Worm (Caenorhabditis elegans) whole organism, L3 larva: ENCODE measurements around the gene exc-13.
"Not testable (repeated sequence)": the region's sequence is repeated elsewhere in the genome, so short reads cannot be mapped to it uniquely, and the experiment has no call there.

Source experiments
- ceh-16 ChIP-seq: sonication (generic microtip); optimal IDR thresholded peaks from 2 replicates; lab custom pipeline; 2017; ENCODE audit warnings: missing biosample characterization, missing genetic modification characterization
- ceh-28 ChIP-seq: fragments of 150-350 bp; optimal IDR thresholded peaks from 2 replicates; lab custom pipeline; 2014; ENCODE audit warnings: missing biosample characterization, missing genetic modification reagents, missing genetic modification characterization
- ceh-82 ChIP-seq: fragments of 150-350 bp; optimal IDR thresholded peaks from 2 replicates; lab custom pipeline; 2014; ENCODE audit warnings: missing biosample characterization, missing genetic modification characterization
- daf-12 ChIP-seq: fragments of 150-350 bp; optimal IDR thresholded peaks from 2 replicates; lab custom pipeline; 2014; ENCODE audit warnings: missing biosample characterization, missing genetic modification reagents, missing genetic modification characterization
- egl-27 ChIP-seq: sonication (generic microtip); optimal IDR thresholded peaks from 4 replicates; lab custom pipeline; 2017; ENCODE audit warnings: missing biosample characterization, missing genetic modification reagents, missing genetic modification characterization
- elt-1 ChIP-seq: fragments of 150-350 bp; optimal IDR thresholded peaks from 2 replicates; lab custom pipeline; 2014; ENCODE audit warnings: missing biosample characterization, missing genetic modification characterization
- elt-2 ChIP-seq: sonication (generic microtip); optimal IDR thresholded peaks from 2 replicates; lab custom pipeline; 2016; ENCODE audit warnings: missing genetic modification reagents, mild to moderate bottlenecking, missing genetic modification characterization, missing compliant biosample characterization
- elt-3 ChIP-seq, 3 experiments: fragments of 150-350 bp in 1 of 3; sonication (generic microtip) in 2 of 3; optimal IDR thresholded peaks; 2 replicates in 2 of 3; 4 replicates in 1 of 3; lab custom pipeline; 2014 to 2017; ENCODE audit warnings: missing biosample characterization in 3 of 3, missing genetic modification characterization in 3 of 3
- eor-1 ChIP-seq, 2 experiments: fragments of 150-350 bp; optimal IDR thresholded peaks; 2 replicates each; lab custom pipeline; 2014 to 2018; ENCODE audit warnings: missing biosample characterization in 2 of 2, missing genetic modification characterization in 2 of 2
- fkh-2 ChIP-seq: fragments of 150-350 bp; optimal IDR thresholded peaks from 2 replicates; lab custom pipeline; 2014; ENCODE audit warnings: missing biosample characterization, missing genetic modification reagents, missing genetic modification characterization
- fos-1 ChIP-seq: fragments of 150-350 bp; optimal IDR thresholded peaks from 2 replicates; lab custom pipeline; 2014; ENCODE audit warnings: missing biosample characterization, missing genetic modification characterization
- jun-1 ChIP-seq: fragments of 150-350 bp; optimal IDR thresholded peaks from 2 replicates; lab custom pipeline; 2014; ENCODE audit warnings: missing biosample characterization, missing genetic modification reagents, missing genetic modification characterization
- lin-39 ChIP-seq: fragments of 150-350 bp; optimal IDR thresholded peaks from 2 replicates; lab custom pipeline; 2018; ENCODE audit warnings: missing biosample characterization, missing genetic modification reagents, missing genetic modification characterization
- lsy-12 ChIP-seq: sonication (generic microtip); optimal IDR thresholded peaks from 2 replicates; lab custom pipeline; 2016; ENCODE audit warnings: mild to moderate bottlenecking, missing genetic modification characterization, missing compliant biosample characterization
- mdl-1 ChIP-seq: fragments of 150-350 bp; optimal IDR thresholded peaks from 2 replicates; lab custom pipeline; 2014; ENCODE audit warnings: missing biosample characterization, missing genetic modification characterization
- mml-1 ChIP-seq: fragments of 150-350 bp; sonication (generic microtip); optimal IDR thresholded peaks from 3 replicates; lab custom pipeline; 2014; ENCODE audit warnings: missing biosample characterization, missing genetic modification characterization
- nfya-1 ChIP-seq: sonication (generic microtip); optimal IDR thresholded peaks from 2 replicates; lab custom pipeline; 2017; ENCODE audit warnings: missing genetic modification characterization, mild to moderate bottlenecking, missing compliant biosample characterization, antibody characterized with exemption, moderate library complexity; ENCODE audit not compliant: insufficient read depth
- nhr-12 ChIP-seq: fragments of 150-350 bp; optimal IDR thresholded peaks from 2 replicates; lab custom pipeline; 2014; ENCODE audit warnings: missing biosample characterization, missing genetic modification characterization
- nhr-23 ChIP-seq: fragments of 150-350 bp; optimal IDR thresholded peaks from 2 replicates; lab custom pipeline; 2014; ENCODE audit warnings: missing biosample characterization, missing genetic modification reagents, missing genetic modification characterization
- nhr-237 ChIP-seq: fragments of 150-350 bp; optimal IDR thresholded peaks from 2 replicates; lab custom pipeline; 2014; ENCODE audit warnings: missing biosample characterization, missing genetic modification characterization
- nhr-25 ChIP-seq: sonication (generic microtip); optimal IDR thresholded peaks from 2 replicates; lab custom pipeline; 2017; ENCODE audit warnings: missing biosample characterization, missing genetic modification characterization
- nhr-28 ChIP-seq: fragments of 150-350 bp; optimal IDR thresholded peaks from 2 replicates; lab custom pipeline; 2014; ENCODE audit warnings: missing biosample characterization, missing genetic modification characterization
- nhr-43 ChIP-seq: sonication (generic microtip); optimal IDR thresholded peaks from 2 replicates; lab custom pipeline; 2016; ENCODE audit warnings: mild to moderate bottlenecking, missing genetic modification characterization, missing compliant biosample characterization; ENCODE audit not compliant: poor library complexity, severe bottlenecking
- nhr-76 ChIP-seq: fragments of 150-350 bp; sonication (generic microtip); optimal IDR thresholded peaks from 5 replicates; lab custom pipeline; 2014; ENCODE audit warnings: missing biosample characterization, missing genetic modification characterization
- nhr-77 ChIP-seq: fragments of 150-350 bp; optimal IDR thresholded peaks from 2 replicates; lab custom pipeline; 2014; ENCODE audit warnings: missing biosample characterization, missing genetic modification characterization
- pha-4 ChIP-seq: fragments of 150-350 bp; optimal IDR thresholded peaks from 2 replicates; lab custom pipeline; 2014; ENCODE audit warnings: missing biosample characterization, missing genetic modification reagents, missing genetic modification characterization
- snpc-4 ChIP-seq: fragments of 150-350 bp; optimal IDR thresholded peaks from 2 replicates; lab custom pipeline; 2014; ENCODE audit warnings: missing biosample characterization, missing genetic modification characterization
- tbx-2 ChIP-seq: sonication (generic microtip); optimal IDR thresholded peaks from 2 replicates; lab custom pipeline; 2016; ENCODE audit warnings: mild to moderate bottlenecking, missing genetic modification characterization, missing compliant biosample characterization
- unc-39 ChIP-seq: sonication (generic microtip); optimal IDR thresholded peaks from 4 replicates; lab custom pipeline; 2017; ENCODE audit warnings: missing biosample characterization, missing genetic modification characterization
- unc-62 ChIP-seq: fragments of 150-350 bp; sonication (generic microtip); optimal IDR thresholded peaks from 4 replicates; lab custom pipeline; 2014; ENCODE audit warnings: missing biosample characterization, missing genetic modification reagents, missing genetic modification characterization
- zag-1 ChIP-seq: fragments of 150-350 bp; optimal IDR thresholded peaks from 2 replicates; lab custom pipeline; 2014; ENCODE audit warnings: missing biosample characterization, missing genetic modification characterization
- ztf-11 ChIP-seq: fragments of 150-350 bp; optimal IDR thresholded peaks from 2 replicates; lab custom pipeline; 2014; ENCODE audit warnings: missing biosample characterization, missing genetic modification characterization

Gene exc-13

DNA sequence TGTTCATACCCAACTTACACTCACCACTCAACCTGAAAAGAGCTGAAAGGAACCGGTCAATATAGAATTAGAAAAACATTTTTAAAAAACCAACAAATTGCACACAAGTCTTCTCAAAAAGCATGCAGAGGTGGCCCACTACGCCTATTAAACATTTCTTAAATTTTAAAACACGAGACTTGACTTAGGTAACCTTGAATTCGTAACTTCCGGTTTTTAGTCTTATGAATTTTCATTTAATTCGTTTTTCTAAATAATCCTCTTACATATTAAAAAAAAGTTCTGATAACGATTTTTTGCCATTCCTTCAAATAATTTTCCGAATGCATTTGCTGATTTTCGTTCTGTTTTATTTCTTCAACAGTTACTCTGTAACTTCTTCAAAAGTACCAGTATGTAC, 37.0 kb upstream of the exc-13 start, which contains the start of gene clec-7:
TSS of gene clec-7 (plus strand) at position 301 of the 400 bp plus-strand sequence.
- peak; percentile 2 for TF ChIP-seq elt-2
- no peak for TF ChIP-seq nhr-12 (tag; lab: Kevin White, UChicago)
- TF ChIP-seq mml-1: no peak
- no peak for TF ChIP-seq unc-39 (tag; lab: Kevin White, UChicago)

DNA sequence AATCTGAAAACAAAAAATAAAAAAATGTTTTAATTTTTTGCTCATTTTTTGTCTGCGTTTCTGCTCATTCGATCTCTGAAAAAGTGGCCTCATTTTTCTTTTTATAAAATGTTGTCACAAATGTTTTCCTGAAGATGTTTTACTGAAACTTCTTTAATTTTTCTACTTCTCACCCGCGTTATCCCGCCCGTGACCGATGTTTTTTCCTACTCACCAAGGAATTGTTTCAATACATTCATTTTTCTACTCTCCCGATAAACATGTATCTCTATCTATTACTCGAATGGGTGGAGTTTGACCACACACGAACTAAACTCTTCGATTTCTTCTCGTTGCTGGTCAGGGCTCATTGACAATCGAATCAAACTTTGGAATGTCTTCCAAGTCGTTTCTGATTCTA, 34.2 kb upstream of the exc-13 start, which contains the start of gene F10G2.2:
TSS of gene F10G2.2 (plus strand) at position 301 of the 400 bp plus-strand sequence.
- TF ChIP-seq nhr-77: no peak
- no peak for TF ChIP-seq lin-39 (tag; lab: Kevin White, UChicago)
- TF ChIP-seq nhr-237: no peak
- TF ChIP-seq egl-27 (tag; lab: Kevin White, UChicago): no peak
- no peak for TF ChIP-seq eor-1 (tag; optimal IDR thresholded peaks at IDR 0.05; lab: Kevin White, UChicago)
- no peak for TF ChIP-seq jun-1 (tag; lab: Kevin White, UChicago)
- TF ChIP-seq lsy-12 (tag; lab: Kevin White, UChicago): no peak
- TF ChIP-seq ceh-16 (tag; lab: Kevin White, UChicago): no peak
- TF ChIP-seq nhr-76 (tag; lab: Kevin White, UChicago): no peak
- TF ChIP-seq nfya-1 (tag; lab: Kevin White, UChicago): no peak
- no peak for TF ChIP-seq daf-12 (tag; lab: Kevin White, UChicago)
- no peak for TF ChIP-seq nhr-23
- TF ChIP-seq fos-1: no peak
- no peak for TF ChIP-seq fkh-2 (tag; lab: Kevin White, UChicago)

DNA sequence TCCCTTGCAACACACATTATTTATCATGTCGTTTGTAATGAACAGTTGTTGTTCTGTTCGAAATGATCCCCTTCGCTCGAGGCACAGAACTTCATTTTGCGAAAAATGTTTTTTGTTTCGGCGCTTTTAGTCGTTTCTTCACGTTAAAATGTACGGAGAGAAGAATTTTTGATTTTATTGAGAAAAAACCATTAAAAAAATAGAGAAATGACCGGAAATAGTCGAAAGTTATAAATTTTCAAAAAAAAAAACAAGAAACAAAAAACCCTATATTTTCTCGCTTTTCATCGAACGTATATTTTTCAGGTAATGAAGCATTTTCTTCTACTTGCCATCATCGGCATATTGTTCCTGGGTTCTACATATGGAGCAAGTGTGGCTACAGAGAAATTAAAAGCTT, 32.8 kb upstream of the exc-13 start, which contains the start of gene F10G2.1:
TSS of gene F10G2.1 (plus strand) at position 301 of the 400 bp plus-strand sequence.
- TF ChIP-seq nhr-237: no peak
- TF ChIP-seq tbx-2 (tag; lab: Kevin White, UChicago): no peak
- no peak for TF ChIP-seq fos-1
- no peak for TF ChIP-seq nhr-43
- no peak for TF ChIP-seq ceh-82
- TF ChIP-seq elt-3 (tag; optimal IDR thresholded peaks at IDR 0.05; lab: Kevin White, UChicago): no peak
- TF ChIP-seq, all 47 proteins: peak for 0

DNA sequence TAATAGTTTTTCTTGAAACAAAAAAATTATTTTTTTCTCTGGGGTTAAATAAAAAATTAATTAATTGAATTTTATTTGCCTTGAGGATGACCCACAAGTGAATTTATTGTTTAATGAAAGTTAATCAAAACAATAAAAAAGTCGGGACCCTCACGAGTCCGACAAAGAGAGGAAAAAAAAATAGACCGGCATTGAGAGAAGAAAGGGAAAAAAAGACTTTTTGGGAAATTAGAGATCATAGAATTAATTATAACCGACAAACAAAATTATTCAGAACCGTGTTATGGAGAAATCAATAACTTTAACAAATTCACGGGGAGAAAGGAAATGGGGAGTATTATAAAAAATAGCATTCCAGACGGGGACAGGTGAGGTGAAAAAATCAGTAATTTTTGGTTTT, 27.8 kb upstream of the exc-13 start, which contains the start of gene F10G2.7:
TSS of gene F10G2.7 (minus strand) at position 101 of the 400 bp plus-strand sequence.
- TF ChIP-seq pha-4; nhr-28 (tag; lab: Kevin White, UChicago); ztf-11: not testable (repeated sequence)

DNA sequence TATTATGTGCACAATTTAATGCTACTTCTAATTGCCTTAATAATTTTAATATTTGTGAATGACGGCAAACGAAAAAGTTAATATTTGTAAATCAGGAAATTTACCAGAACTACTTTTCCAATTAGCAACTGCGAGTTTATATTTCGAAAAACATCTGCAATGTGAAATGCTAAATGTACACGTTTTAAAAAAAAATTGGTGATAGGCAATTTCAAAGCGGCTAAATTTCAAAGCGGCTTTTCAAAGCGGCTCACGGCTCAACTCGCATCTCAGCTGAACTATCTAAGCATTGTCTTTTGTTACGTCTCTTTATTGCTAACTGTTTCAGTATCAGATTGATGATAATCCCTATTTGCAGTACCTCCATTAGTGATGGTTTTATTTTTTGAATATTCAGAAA, 25.2 kb upstream of the exc-13 start, which contains the start of gene srh-187:
TSS of gene srh-187 (minus strand) at position 101 of the 400 bp plus-strand sequence.
- no peak for TF ChIP-seq zag-1
- TF ChIP-seq snpc-4 (tag; lab: Kevin White, UChicago): no peak
- TF ChIP-seq elt-1 (tag; lab: Kevin White, UChicago): no peak
- TF ChIP-seq nhr-28 (tag; lab: Kevin White, UChicago): no peak
- no peak for TF ChIP-seq unc-62 (GFP tag; lab: Kevin White, UChicago)
- TF ChIP-seq nhr-76 (tag; lab: Kevin White, UChicago): no peak
- TF ChIP-seq ceh-16 (tag; lab: Kevin White, UChicago): no peak
- no peak for TF ChIP-seq mdl-1 (tag; lab: Kevin White, UChicago)
- TF ChIP-seq lsy-12 (tag; lab: Kevin White, UChicago): no peak
- no peak for TF ChIP-seq ceh-28
- TF ChIP-seq daf-12 (tag; lab: Kevin White, UChicago): no peak
- no peak for TF ChIP-seq unc-39 (tag; lab: Kevin White, UChicago)
- TF ChIP-seq ztf-11: no peak
- no peak for TF ChIP-seq ceh-82

DNA sequence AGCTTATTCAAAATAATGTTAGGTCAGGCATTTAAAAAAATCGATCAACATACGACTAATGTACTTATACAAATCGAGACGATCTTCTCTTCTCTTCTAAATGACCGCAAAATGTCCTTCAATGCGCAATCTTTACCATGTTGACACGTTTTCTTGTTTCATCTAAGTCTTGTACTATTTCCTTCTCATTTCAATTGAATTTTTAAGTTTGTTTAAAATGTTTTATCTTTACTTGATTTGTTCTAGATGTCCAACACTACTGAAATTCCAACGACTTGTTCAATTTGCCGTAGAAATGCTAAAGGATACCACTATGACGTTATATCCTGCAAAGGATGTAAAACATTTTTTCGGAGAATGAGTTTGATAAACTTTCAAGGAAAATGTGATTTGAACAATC, 23.1 kb upstream of the exc-13 start, which contains the start of the genes nhr-263 and nhr-148:
TSS of gene nhr-263 (minus strand) at position 101 of the 400 bp plus-strand sequence.
TSS of gene nhr-148 (plus strand) at position 215 of the 400 bp plus-strand sequence.
- no peak for TF ChIP-seq unc-62 (GFP tag; lab: Kevin White, UChicago)
- TF ChIP-seq nhr-25: peak; percentile 43
- TF ChIP-seq, all 47 proteins: peak for 1
